Worm (Caenorhabditis elegans) whole organism, young adult: ENCODE results near the gene pdhk-2.

Source experiments
- B0035.1 ChIP-seq: sonication (generic microtip); optimal IDR thresholded peaks from 2 replicates; lab custom pipeline; 2016; ENCODE audit warnings: missing genetic modification characterization, mild to moderate bottlenecking, missing compliant biosample characterization, missing genotype, missing genetic modification reagents
- F10E7.11 ChIP-seq: sonication (generic microtip); optimal IDR thresholded peaks from 2 replicates; lab custom pipeline; 2017; ENCODE audit warnings: mild to moderate bottlenecking, missing genetic modification characterization, moderate library complexity, missing compliant biosample characterization
- F57A8.1 ChIP-seq: fragments of 200-800 bp; sonication (Bioruptor generic); optimal IDR thresholded peaks from 2 replicates; lab custom pipeline; 2018; ENCODE audit warnings: mild to moderate bottlenecking, missing genetic modification characterization, moderate library complexity, missing compliant biosample characterization
- Y53G8AR.9 ChIP-seq: fragments of 200-800 bp; sonication (Bioruptor generic); conservative IDR thresholded peaks from 2 replicates; pipeline ENCODE4 v1.3.6; 2022; ENCODE audit warnings: missing genetic modification reagents, missing genetic modification characterization, missing compliant biosample characterization
- ZK185.1 ChIP-seq: sonication (generic microtip); optimal IDR thresholded peaks from 2 replicates; lab custom pipeline; 2016; ENCODE audit warnings: mild to moderate bottlenecking, missing genetic modification characterization, missing compliant biosample characterization; ENCODE audit not compliant: poor library complexity, severe bottlenecking
- atf-7 ChIP-seq: sonication (generic microtip); optimal IDR thresholded peaks from 2 replicates; lab custom pipeline; 2017; ENCODE audit warnings: mild to moderate bottlenecking, missing genetic modification characterization, missing compliant biosample characterization
- egl-44 ChIP-seq: fragments of 200-800 bp; sonication (Bioruptor generic); IDR thresholded peaks from 2 replicates; pipeline ENCODE4 v1.3.6; 2022; ENCODE audit warnings: missing genetic modification reagents, missing genetic modification characterization, missing compliant biosample characterization
- ets-4 ChIP-seq: fragments of 200-800 bp; sonication (Bioruptor generic); optimal IDR thresholded peaks from 2 replicates; lab custom pipeline; 2018; ENCODE audit warnings: mild to moderate bottlenecking, missing genetic modification characterization, missing compliant biosample characterization
- him-1 ChIP-seq: sonication (generic microtip); optimal IDR thresholded peaks from 2 replicates; lab custom pipeline; 2016; ENCODE audit warnings: missing genotype, missing genetic modification reagents, missing genetic modification characterization, missing compliant biosample characterization
- nfya-1 ChIP-seq: sonication (generic microtip); optimal IDR thresholded peaks from 2 replicates; lab custom pipeline; 2017; ENCODE audit warnings: antibody characterized with exemption, missing compliant biosample characterization, missing genetic modification characterization, borderline replicate concordance; ENCODE audit not compliant: insufficient read depth
- sea-2 ChIP-seq: fragments of 200-800 bp; sonication (Bioruptor generic); IDR thresholded peaks from 2 replicates; pipeline ENCODE4 v1.3.6; 2022; ENCODE audit warnings: missing genetic modification characterization, missing compliant biosample characterization
- sptf-2 ChIP-seq: fragments of 200-800 bp; sonication (Bioruptor generic); optimal IDR thresholded peaks from 2 replicates; lab custom pipeline; 2018; ENCODE audit warnings: mild to moderate bottlenecking, missing genetic modification characterization, missing compliant biosample characterization
- unc-62 ChIP-seq: fragments of 150-350 bp; optimal IDR thresholded peaks from 2 replicates; lab custom pipeline; 2014; ENCODE audit warnings: missing biosample characterization, missing genetic modification reagents, missing genetic modification characterization

ce11 chrIII:8731973-8732372 lies 9.2 kb downstream of the pdhk-2 start:
- TF ChIP-seq F57A8.1 (GFP tag; lab: Kevin White, UChicago) (no peak), F10E7.11 (tag; lab: Kevin White, UChicago) (no peak), atf-7 (tag; lab: Kevin White, UChicago) (no peak), ZK185.1 (tag; lab: Kevin White, UChicago) (no peak), sea-2 (GFP tag; lab: Robert Waterston, UW) (no peak), unc-62 (GFP tag; lab: Kevin White, UChicago) (no peak), Y53G8AR.9 (GFP tag; lab: Robert Waterston, UW) (no peak), B0035.1 (tag; lab: Kevin White, UChicago) (no peak), ets-4 (no peak), nfya-1 (tag; lab: Kevin White, UChicago) (no peak), him-1 (tag; lab: Kevin White, UChicago) (no peak), egl-44 (no peak), sptf-2 (no peak)
